Comparison of ENCODE assay signal across 1 fruit fly cellular context in genomic region chr3L:14536042-14536684, dm6.
TF ChIP-seq lines count a peak whose summit lies in the region.

Gene bbg (minus strand): TSS chr3L:14536276.
Gene CG43246 (plus strand): TSS chr3L:14536634.

TF ChIP-seq in whole organism, embryonic, 481 proteins besides CTCF, POLR2A, EP300 and RAD21 (continued from another document):
- TF ChIP-seq btn (GFP tag; optimal IDR thresholded peaks at IDR 0.05; lab: Kevin White, UChicago) (no peak), Doc3 (GFP tag; IDR thresholded peaks at IDR 0.05; lab: Robert Waterston, UW; ENCODE audit: partially characterized antibody) (no peak), sima (GFP tag; optimal IDR thresholded peaks at IDR 0.05; lab: Kevin White, UChicago) (no peak), Jarid2 (GFP tag; optimal IDR thresholded peaks at IDR 0.05; lab: Kevin White, UChicago) (peak; percentile 90), CG6791 (GFP tag; IDR thresholded peaks at IDR 0.05; lab: Robert Waterston, UW; ENCODE audit: partially characterized antibody) (peak; percentile 58; the same call in 1 of the 3 replicates), pan (optimal IDR thresholded peaks at IDR 0.05; lab: Kevin White, UChicago) (no peak), pan (GFP tag; optimal IDR thresholded peaks at IDR 0.05 in 1 of 2, IDR thresholded peaks at IDR 0.05 in 1 of 2) (no peak), CG17385 (GFP tag; optimal IDR thresholded peaks at IDR 0.05; lab: Kevin White, UChicago) (peak; percentile 2), caup (GFP tag; optimal IDR thresholded peaks at IDR 0.05; lab: Kevin White, UChicago; ENCODE audit: severe bottlenecking) (peak; percentile 5), CG10543 (GFP tag; optimal IDR thresholded peaks at IDR 0.05; lab: Kevin White, UChicago) (peak; percentile 20), kni (GFP tag; optimal IDR thresholded peaks at IDR 0.05; lab: Kevin White, UChicago) (peak; percentile 19), hkb (optimal IDR thresholded peaks at IDR 0.05; lab: Kevin White, UChicago) (no peak), hkb (GFP tag; IDR thresholded peaks at IDR 0.05; lab: Robert Waterston, UW) (peak; percentile 37; the same call in 1 of the 2 replicates), CG8290 (GFP tag; optimal IDR thresholded peaks at IDR 0.05; lab: Kevin White, UChicago) (no peak), CG8290 (tag; optimal IDR thresholded peaks at IDR 0.05; lab: Kevin White, UChicago) (peak in 1 of 2 experiments; percentile 25), chm (GFP tag; IDR thresholded peaks at IDR 0.05; lab: Robert Waterston, UW) (peak; percentile 17; the same call in 1 of the 2 replicates), ap (GFP tag; IDR thresholded peaks at IDR 0.05; lab: Robert Waterston, UW) (no peak), z (GFP tag; IDR thresholded peaks at IDR 0.05; lab: Robert Waterston, UW) (peak; percentile 85), CG12769 (tag; optimal IDR thresholded peaks at IDR 0.05; lab: Kevin White, UChicago) (peak; percentile 50), ATbp (GFP tag; optimal IDR thresholded peaks at IDR 0.05; lab: Kevin White, UChicago) (peak; percentile 68), CG5180 (GFP tag; optimal IDR thresholded peaks at IDR 0.05; lab: Kevin White, UChicago) (peak; percentile 96), Deaf1 (tag; optimal IDR thresholded peaks at IDR 0.05; lab: Kevin White, UChicago) (peak; percentile 91)
